Fruit fly (Drosophila melanogaster): ENCODE measurements around the gene CG43348.

Gene CG43348

DNA sequence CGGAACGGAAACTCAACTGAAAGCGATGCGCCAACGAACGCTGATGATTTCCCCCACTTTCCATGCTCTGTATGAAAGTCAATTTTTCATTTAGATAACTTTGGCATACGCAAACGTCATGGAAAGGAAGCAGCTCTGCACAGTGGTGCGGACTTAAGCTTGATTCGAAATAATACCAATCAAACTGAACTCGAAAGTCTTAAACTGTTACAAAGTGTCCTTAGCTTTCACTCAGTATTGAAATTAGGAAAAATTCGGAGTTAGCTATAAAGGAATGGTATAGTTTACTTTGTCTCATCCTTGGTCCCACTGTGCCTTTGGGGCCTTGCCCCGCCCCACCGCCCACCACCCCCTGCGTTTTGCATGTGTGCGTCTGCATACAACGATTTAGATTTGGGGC is 8.2 kb downstream of the CG43348 start (continued):
- TF ChIP-seq prd (optimal IDR thresholded peaks at IDR 0.05) (no peak), prd (GFP tag; IDR thresholded peaks at IDR 0.05) (peak; percentile 75), Usf (GFP tag; optimal IDR thresholded peaks at IDR 0.05) (no peak), dm (GFP tag; optimal IDR thresholded peaks at IDR 0.05) (no peak), Tbp (GFP tag; optimal IDR thresholded peaks at IDR 0.05) (no peak), chif (GFP tag; optimal IDR thresholded peaks at IDR 0.05) (peak in 1 of 2 experiments; percentile 26), gt (GFP tag; IDR thresholded peaks at IDR 0.05) (no peak), eve (GFP tag; optimal IDR thresholded peaks at IDR 0.05) (peak in 1 of 2 experiments; percentile 67), gfzf (GFP tag; optimal IDR thresholded peaks at IDR 0.05) (no peak), ap (GFP tag; IDR thresholded peaks at IDR 0.05) (peak; percentile 32), oc (tag; optimal IDR thresholded peaks at IDR 0.05) (no peak), CG31441 (GFP tag; IDR thresholded peaks at IDR 0.05) (peak; percentile 30; the same call in 1 of the 2 replicates), bab2 (GFP tag; optimal IDR thresholded peaks at IDR 0.05) (no peak), hth (optimal IDR thresholded peaks at IDR 0.05) (no peak), CG12659 (GFP tag; optimal IDR thresholded peaks at IDR 0.05) (peak; percentile 51), CG4617 (GFP tag; optimal IDR thresholded peaks at IDR 0.05; ENCODE audit: borderline replicate concordance) (no peak), Sin3A (optimal IDR thresholded peaks at IDR 0.05) (no peak), Xbp1 (GFP tag; optimal IDR thresholded peaks at IDR 0.05) (peak; percentile 67), CG15073 (GFP tag; optimal IDR thresholded peaks at IDR 0.05) (no peak), CG8478 (optimal IDR thresholded peaks at IDR 0.05) (no peak), al (GFP tag; IDR thresholded peaks at IDR 0.05) (no peak), Dip3 (GFP tag; optimal IDR thresholded peaks at IDR 0.05) (peak; percentile 24), CG34224 (GFP tag; IDR thresholded peaks at IDR 0.05; ENCODE audit: partially characterized antibody) (no peak), CG12769 (tag; optimal IDR thresholded peaks at IDR 0.05) (peak; percentile 80), schlank (tag; optimal IDR thresholded peaks at IDR 0.05) (no peak), Dfd (GFP tag; optimal IDR thresholded peaks at IDR 0.05) (no peak), Bgb (GFP tag; IDR thresholded peaks at IDR 0.05; ENCODE audit: partially characterized antibody) (no peak), ERR (GFP tag; optimal IDR thresholded peaks at IDR 0.05) (no peak), TFAM (GFP tag; optimal IDR thresholded peaks at IDR 0.05) (no peak), disco-r (GFP tag; optimal IDR thresholded peaks at IDR 0.05) (no peak), Ada2b (GFP tag; IDR thresholded peaks at IDR 0.05) (peak; percentile 78), Myb (GFP tag; optimal IDR thresholded peaks at IDR 0.05) (no peak), cad (GFP tag; optimal IDR thresholded peaks at IDR 0.05) (no peak), CG6654 (GFP tag; optimal IDR thresholded peaks at IDR 0.05) (no peak), HHEX (GFP tag; optimal IDR thresholded peaks at IDR 0.05) (peak; percentile 45), Awh (GFP tag; IDR thresholded peaks at IDR 0.05) (0 out of 2 replicates have a peak, but pooled peaks have one; percentile 56), vvl (GFP tag; IDR thresholded peaks at IDR 0.05) (peak; percentile 74), CkIIα-i1 (GFP tag; IDR thresholded peaks at IDR 0.05) (0 out of 2 replicates have a peak, but pooled peaks have one; percentile 20), CrebB (tag; optimal IDR thresholded peaks at IDR 0.05) (peak; percentile 54), Pdp1 (GFP tag; optimal IDR thresholded peaks at IDR 0.05) (peak in 1 of 2 experiments; percentile 20), CG13123 (GFP tag; optimal IDR thresholded peaks at IDR 0.05) (no peak), pb (GFP tag; optimal IDR thresholded peaks at IDR 0.05) (no peak), Oaz (GFP tag; IDR thresholded peaks at IDR 0.05) (peak; percentile 58), CG15601 (tag; optimal IDR thresholded peaks at IDR 0.05) (peak; percentile 2), Adf1 (GFP tag; IDR thresholded peaks at IDR 0.05) (0 out of 2 replicates have a peak, but pooled peaks have one; percentile 36), seq (GFP tag; IDR thresholded peaks at IDR 0.05) (peak; percentile 64), nmo (GFP tag; optimal IDR thresholded peaks at IDR 0.05) (peak; percentile 13), CG6791 (GFP tag; IDR thresholded peaks at IDR 0.05; ENCODE audit: partially characterized antibody) (no peak), phol (tag; optimal IDR thresholded peaks at IDR 0.05) (peak; percentile 12), CG10565 (GFP tag; optimal IDR thresholded peaks at IDR 0.05) (no peak), CG14050 (GFP tag; IDR thresholded peaks at IDR 0.05) (peak; percentile 58; the same call in 2 of the 3 replicates), CG10979 (tag; optimal IDR thresholded peaks at IDR 0.05) (no peak), repo (GFP tag; optimal IDR thresholded peaks at IDR 0.05) (no peak)

All from whole organism, embryonic.